Worm (Caenorhabditis elegans): ENCODE measurements around the gene swp-1.
A peak's percentile ranks its signal among the peaks of the same experiment; 100 is the strongest.

Gene swp-1

ce11 chrIII:5691826-5692225 lies 13.5 kb downstream of the swp-1 start:
- no peak for TF ChIP-seq lin-11 (tag; optimal IDR thresholded peaks at IDR 0.05)
- TF ChIP-seq K09A11.1 (tag; optimal IDR thresholded peaks at IDR 0.05; ENCODE audit: insufficient read depth), result no peak
- TF ChIP-seq ama-1 (optimal IDR thresholded peaks at IDR 0.05), result no peak
- TF ChIP-seq C08G9.2 (tag; optimal IDR thresholded peaks at IDR 0.05), result no peak
- TF ChIP-seq unc-42 (tag; optimal IDR thresholded peaks at IDR 0.05), result no peak
- no peak for TF ChIP-seq ceh-24 (tag; optimal IDR thresholded peaks at IDR 0.05)
- TF ChIP-seq fkh-6 (tag; optimal IDR thresholded peaks at IDR 0.05), result no peak
- TF ChIP-seq tbx-7 (tag; optimal IDR thresholded peaks at IDR 0.05), result no peak
- no peak for TF ChIP-seq hlh-30 (tag; optimal IDR thresholded peaks at IDR 0.05; ENCODE audit: insufficient read depth)
- no peak for TF ChIP-seq K02D7.2 (tag; optimal IDR thresholded peaks at IDR 0.05)
- TF ChIP-seq ceh-30 (tag; optimal IDR thresholded peaks at IDR 0.05), result no peak
- TF ChIP-seq gmeb-2 (tag; optimal IDR thresholded peaks at IDR 0.05), result no peak
- no peak for TF ChIP-seq ceh-6 (GFP tag; optimal IDR thresholded peaks at IDR 0.05)

- TF ChIP-seq nfya-1 (tag; optimal IDR thresholded peaks at IDR 0.05), result peak; percentile 32
- peak; percentile 50 for TF ChIP-seq tbx-2 (tag; optimal IDR thresholded peaks at IDR 0.05)
- TF ChIP-seq ceh-34 (tag; optimal IDR thresholded peaks at IDR 0.05), result peak; percentile 29
- peak; percentile 20 for TF ChIP-seq ceh-14 (tag; optimal IDR thresholded peaks at IDR 0.05)
- peak; percentile 24 for TF ChIP-seq ceh-31 (tag; optimal IDR thresholded peaks at IDR 0.05)
- TF ChIP-seq ceh-45 (GFP tag; IDR thresholded peaks at IDR 0.05), result no peak
- TF ChIP-seq ceh-2 (tag; optimal IDR thresholded peaks at IDR 0.05), result peak; percentile 25
- TF ChIP-seq ets-4 (tag; optimal IDR thresholded peaks at IDR 0.05), result peak; percentile 36
- TF ChIP-seq ceh-18 (tag; optimal IDR thresholded peaks at IDR 0.05), result peak; percentile 31
- TF ChIP-seq fax-1 (tag; optimal IDR thresholded peaks at IDR 0.05), result no peak
These were observed 17.1 kb downstream of the swp-1 start for ce11 chrIII:5688246-5688645.

ce11 chrIII:5683998-5684397 lies 21.3 kb downstream of the swp-1 start, which contains the start of gene rcan-1:
rcan-1 (minus strand) TSS chrIII:5684098.
- TF ChIP-seq ceh-18 (tag; optimal IDR thresholded peaks at IDR 0.05) (no peak), zip-5 (tag; optimal IDR thresholded peaks at IDR 0.05) (no peak), fax-1 (tag; optimal IDR thresholded peaks at IDR 0.05) (no peak), unc-3 (GFP tag; conservative IDR thresholded peaks at IDR 0.05) (no peak), unc-3 (tag; optimal IDR thresholded peaks at IDR 0.05) (no peak), C38D4.7 (GFP tag; optimal IDR thresholded peaks at IDR 0.05) (no peak), ceh-19 (GFP tag; optimal IDR thresholded peaks at IDR 0.05) (no peak), gmeb-2 (tag; optimal IDR thresholded peaks at IDR 0.05) (no peak), npax-4 (tag; optimal IDR thresholded peaks at IDR 0.05) (no peak), ttx-3 (tag; optimal IDR thresholded peaks at IDR 0.05) (no peak), hlh-8 (tag; optimal IDR thresholded peaks at IDR 0.05) (no peak)

ce11 chrIII:5680141-5680540 lies 25.2 kb downstream of the swp-1 start, which contains the start of gene pst-2:
pst-2 (plus strand) TSS chrIII:5680433.
- no peak for TF ChIP-seq Y22D7AL.16 (tag; optimal IDR thresholded peaks at IDR 0.05)

- TF ChIP-seq ceh-22 (tag; optimal IDR thresholded peaks at IDR 0.05) (no peak), ets-4 (tag; optimal IDR thresholded peaks at IDR 0.05) (peak; percentile 95), pha-2 (tag; optimal IDR thresholded peaks at IDR 0.05) (peak; percentile 55), ceh-19 (GFP tag; optimal IDR thresholded peaks at IDR 0.05) (no peak), ceh-14 (tag; optimal IDR thresholded peaks at IDR 0.05) (peak; percentile 62), pha-4 (tag; optimal IDR thresholded peaks at IDR 0.05) (no peak), ceh-34 (tag; optimal IDR thresholded peaks at IDR 0.05) (peak; percentile 89), T23F11.4 (GFP tag; optimal IDR thresholded peaks at IDR 0.05) (no peak), pqm-1 (tag; optimal IDR thresholded peaks at IDR 0.05) (peak; percentile 34), lin-11 (tag; optimal IDR thresholded peaks at IDR 0.05) (no peak), dve-1 (tag; optimal IDR thresholded peaks at IDR 0.05) (peak; percentile 95), nfya-1 (tag; optimal IDR thresholded peaks at IDR 0.05) (peak; percentile 96), ceh-2 (tag; optimal IDR thresholded peaks at IDR 0.05) (peak; percentile 59), hlh-13 (GFP tag; optimal IDR thresholded peaks at IDR 0.05) (no peak), eyg-1 (tag; optimal IDR thresholded peaks at IDR 0.05) (no peak), fkh-10 (GFP tag; optimal IDR thresholded peaks at IDR 0.05) (no peak), ama-1 (optimal IDR thresholded peaks at IDR 0.05) (no peak), ttx-3 (tag; optimal IDR thresholded peaks at IDR 0.05) (peak; percentile 6), sox-4 (tag; optimal IDR thresholded peaks at IDR 0.05) (no peak), odd-2 (tag; optimal IDR thresholded peaks at IDR 0.05) (no peak), gmeb-2 (tag; optimal IDR thresholded peaks at IDR 0.05) (no peak), fax-1 (tag; optimal IDR thresholded peaks at IDR 0.05) (no peak), elt-2 (tag; optimal IDR thresholded peaks at IDR 0.05) (peak; percentile 69), ceh-48 (tag; optimal IDR thresholded peaks at IDR 0.05) (peak; percentile 82)
These were observed 26.4 kb downstream of the swp-1 start, which contains the start of the genes ska-3 and rps-12 for ce11 chrIII:5678935-5679334. ska-3 (minus strand) TSS chrIII:5679005. rps-12 (plus strand) TSS chrIII:5679298.

Measured in whole organism, late embryonic.